Fruit fly (Drosophila melanogaster) whole organism, wandering third instar larva: ENCODE measurements around the gene CG33159.

Experiments used
- CG9705 ChIP-seq: fragments of 200-800 bp; sonication (Bioruptor generic); optimal IDR thresholded peaks from 2 replicates; lab custom pipeline; 2018; ENCODE audit warnings: missing biosample characterization, mild to moderate bottlenecking, missing genetic modification characterization
- CrebA ChIP-seq: fragments of 200-800 bp; sonication (Bioruptor generic); optimal IDR thresholded peaks from 2 replicates; lab custom pipeline; 2016; ENCODE audit warnings: missing biosample characterization, mild to moderate bottlenecking, missing genetic modification characterization, borderline replicate concordance
- Dfd ChIP-seq: fragments of >200 bp; optimal IDR thresholded peaks from 2 replicates; lab custom pipeline; 2017; ENCODE audit warnings: missing biosample characterization, missing genetic modification characterization
- Dif ChIP-seq: fragments of 200-275, 200-300 bp; sonication (Bioruptor generic); optimal IDR thresholded peaks from 2 replicates; lab custom pipeline; 2018; ENCODE audit warnings: missing biosample characterization, missing genetic modification characterization; ENCODE audit not compliant: partially characterized antibody
- Hr83 ChIP-seq: fragments of 200-300 bp; sonication (Bioruptor generic); optimal IDR thresholded peaks from 2 replicates; lab custom pipeline; 2016; ENCODE audit warnings: missing biosample characterization, mild to moderate bottlenecking, missing genetic modification characterization, moderate library complexity; ENCODE audit not compliant: poor library complexity, severe bottlenecking
- Jra ChIP-seq: sonication (Bioruptor generic); optimal IDR thresholded peaks from 2 replicates; lab custom pipeline; 2016; ENCODE audit warnings: missing biosample characterization, missing genetic modification characterization
- Mio ChIP-seq: sonication (Bioruptor generic); optimal IDR thresholded peaks from 2 replicates; lab custom pipeline; 2016; ENCODE audit warnings: missing biosample characterization, missing genetic modification characterization
- N ChIP-seq: fragments of >200 bp; optimal IDR thresholded peaks from 2 replicates; lab custom pipeline; 2018; ENCODE audit warnings: missing biosample characterization, missing external identifiers, missing genetic modification characterization
- OdsH ChIP-seq: fragments of 200-800 bp; sonication (Bioruptor generic); optimal IDR thresholded peaks from 2 replicates; lab custom pipeline; 2016; ENCODE audit warnings: missing biosample characterization, mild to moderate bottlenecking, missing genetic modification characterization
- Rel ChIP-seq, 2 experiments: fragments of 200-800 bp; sonication (Bioruptor generic) in 1 of 2; optimal IDR thresholded peaks; 2 replicates in 1 of 2; 3 replicates in 1 of 2; lab custom pipeline; 2016 to 2019; ENCODE audit warnings: mild to moderate bottlenecking in 2 of 2, missing biosample characterization in 2 of 2, missing genetic modification characterization in 2 of 2, moderate library complexity in 1 of 2
- Vsx2 ChIP-seq: fragments of 200-300, 225-300 bp; sonication (Bioruptor generic); optimal IDR thresholded peaks from 2 replicates; lab custom pipeline; 2018; ENCODE audit warnings: missing biosample characterization, missing genetic modification characterization; ENCODE audit not compliant: partially characterized antibody
- br ChIP-seq: fragments of 200-800 bp; sonication (Bioruptor generic); optimal IDR thresholded peaks from 2 replicates; lab custom pipeline; 2016; ENCODE audit warnings: missing biosample characterization, missing genetic modification characterization
- dl ChIP-seq, 2 experiments: fragments of 175-275, 200-275 bp in 1 of 2; fragments of 200-275 bp in 1 of 2; sonication (Bioruptor generic); optimal IDR thresholded peaks; lab custom pipeline; 2018; ENCODE audit warnings: mild to moderate bottlenecking in 2 of 2, missing biosample characterization in 2 of 2, missing genetic modification characterization in 2 of 2, moderate library complexity in 2 of 2; ENCODE audit not compliant: partially characterized antibody in 2 of 2, insufficient read depth in 1 of 2
- dmrt93B ChIP-seq: fragments of 200-800 bp; sonication (Bioruptor generic); optimal IDR thresholded peaks from 2 replicates; lab custom pipeline; 2018; ENCODE audit warnings: missing biosample characterization, mild to moderate bottlenecking, missing genetic modification characterization
- foxo ChIP-seq, 2 experiments: fragments of 200-800 bp; sonication (Bioruptor generic); optimal IDR thresholded peaks; 2 replicates in 1 of 2; 3 replicates in 1 of 2; lab custom pipeline; 2016 to 2017; ENCODE audit warnings: missing biosample characterization in 2 of 2, missing genetic modification characterization in 2 of 2
- fru ChIP-seq: fragments of 200-800 bp; sonication (Bioruptor generic); optimal IDR thresholded peaks from 3 replicates; lab custom pipeline; 2016; ENCODE audit warnings: missing biosample characterization, mild to moderate bottlenecking, missing genetic modification characterization
- jim ChIP-seq: fragments of 175-275, 200-325 bp; sonication (Bioruptor generic); optimal IDR thresholded peaks from 2 replicates; lab custom pipeline; 2016; ENCODE audit warnings: missing biosample characterization, mild to moderate bottlenecking, missing genetic modification characterization
- pan ChIP-seq: fragments of >200 bp; optimal IDR thresholded peaks from 2 replicates; lab custom pipeline; 2017
- psq ChIP-seq: fragments of 200-800 bp; sonication (Bioruptor generic); optimal IDR thresholded peaks from 3 replicates; lab custom pipeline; 2017; ENCODE audit warnings: missing biosample characterization, mild to moderate bottlenecking, missing genetic modification characterization, moderate library complexity
- sage ChIP-seq: fragments of 200-800 bp; sonication (Bioruptor generic); optimal IDR thresholded peaks from 2 replicates; lab custom pipeline; 2016; ENCODE audit warnings: missing biosample characterization, mild to moderate bottlenecking, missing genetic modification characterization
- usp ChIP-seq: fragments of >200 bp; optimal IDR thresholded peaks from 2 replicates; lab custom pipeline; 2017; ENCODE audit warnings: missing biosample characterization, missing genetic modification characterization

The CG33159 gene

dm6 chr3L:3161968-3162367 lies 42.3 kb downstream of the CG33159 start, which contains the start of gene rasp:
Gene rasp (plus strand): TSS chr3L:3162180.
- TF ChIP-seq Rel (GFP tag; optimal IDR thresholded peaks at IDR 0.05; lab: Kevin White, UChicago) (no peak), Rel (tag; optimal IDR thresholded peaks at IDR 0.05; lab: Kevin White, UChicago) (peak; percentile 59), Jra (GFP tag; lab: Kevin White, UChicago) (no peak)

dm6 chr3L:3159309-3160194 lies 44.7 kb downstream of the CG33159 start, which contains the start of the genes ND-30 and CG15812:
Gene ND-30 (minus strand): TSS chr3L:3159578.
Gene CG15812 (plus strand): TSS chr3L:3159991.
- TF ChIP-seq foxo (GFP tag; optimal IDR thresholded peaks at IDR 0.05; lab: Kevin White, UChicago) (peak in 1 of 2 experiments; percentile 21), Vsx2 (no peak), N (GFP tag; lab: Kevin White, UChicago) (no peak), psq (GFP tag; lab: Kevin White, UChicago) (peak; percentile 22), Hr83 (GFP tag; lab: Kevin White, UChicago) (peak; percentile 5)

DNA sequence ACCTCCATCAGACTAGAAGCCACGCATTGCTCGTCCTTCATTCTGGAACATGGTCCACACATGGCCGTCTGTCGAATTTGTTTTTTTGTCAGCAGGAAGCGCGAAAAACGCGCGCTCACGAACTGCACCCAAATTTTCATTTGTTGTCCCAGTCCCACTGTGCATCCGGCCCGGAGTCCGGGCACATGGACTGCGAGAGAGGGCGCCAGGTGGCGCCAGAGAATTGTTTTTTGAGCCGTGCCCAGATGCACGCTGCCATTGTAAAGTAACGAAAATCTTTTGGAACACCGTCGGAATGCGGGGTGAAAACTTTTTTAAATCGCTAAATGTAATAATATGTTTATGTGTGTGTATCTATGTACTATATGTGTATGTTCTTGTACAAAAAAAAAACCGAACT lies 46.6 kb downstream of the CG33159 start:
- TF ChIP-seq fru (GFP tag; lab: Kevin White, UChicago) (no peak), CG9705 (GFP tag; lab: Kevin White, UChicago) (no peak), N (GFP tag; lab: Kevin White, UChicago) (no peak), Rel (GFP tag; optimal IDR thresholded peaks at IDR 0.05; lab: Kevin White, UChicago) (no peak), Rel (tag; optimal IDR thresholded peaks at IDR 0.05; lab: Kevin White, UChicago) (no peak), usp (no peak), Dfd (no peak), Dif (no peak), dmrt93B (GFP tag; lab: Kevin White, UChicago) (no peak), OdsH (no peak), sage (GFP tag; lab: Kevin White, UChicago) (no peak), br (GFP tag; lab: Kevin White, UChicago) (no peak), jim (GFP tag; lab: Kevin White, UChicago) (no peak), CrebA (GFP tag; lab: Kevin White, UChicago) (no peak), dl (GFP tag; optimal IDR thresholded peaks at IDR 0.05; lab: Kevin White, UChicago; ENCODE audit: insufficient read depth in 1 of 2, partially characterized antibody in 2 of 2) (no peak), Hr83 (GFP tag; lab: Kevin White, UChicago) (no peak), pan (lab: Kevin White, UChicago) (no peak), Mio (GFP tag; lab: Kevin White, UChicago) (no peak)
